Fruit fly (Drosophila melanogaster) whole organism, adult: ENCODE data around the gene lmd.

Source experiments
- CG11617 ChIP-seq: fragments of 200-800 bp; sonication (Bioruptor generic); optimal IDR thresholded peaks from 2 replicates; lab custom pipeline; 2017; ENCODE audit warnings: mild to moderate bottlenecking, missing biosample characterization, missing genetic modification reagents, missing genetic modification characterization
- CG12768 ChIP-seq: fragments of 200-800 bp; sonication (Bioruptor generic); optimal IDR thresholded peaks from 2 replicates; lab custom pipeline; 2017; ENCODE audit warnings: missing biosample characterization, missing genetic modification characterization, mild to moderate bottlenecking, moderate library complexity, missing genetic modification reagents
- CG14711 ChIP-seq: fragments of 200-800 bp; sonication (Bioruptor generic); optimal IDR thresholded peaks from 2 replicates; lab custom pipeline; 2018; ENCODE audit warnings: missing biosample characterization, mild to moderate bottlenecking, missing genetic modification characterization, moderate library complexity
- CG1620 ChIP-seq: fragments of 200-800 bp; sonication (Bioruptor generic); optimal IDR thresholded peaks from 2 replicates; lab custom pipeline; 2016; ENCODE audit warnings: missing biosample characterization, missing genetic modification characterization
- CG33017 ChIP-seq: fragments of 200-800 bp; sonication (Bioruptor generic); optimal IDR thresholded peaks from 2 replicates; lab custom pipeline; 2018; ENCODE audit warnings: missing biosample characterization, mild to moderate bottlenecking, missing genetic modification characterization, moderate library complexity
- CG5204 ChIP-seq: fragments of 200-800 bp; sonication (Bioruptor generic); optimal IDR thresholded peaks from 2 replicates; lab custom pipeline; 2016; ENCODE audit warnings: missing biosample characterization, missing genetic modification characterization
- CG7045 ChIP-seq: fragments of 200-800 bp; sonication (Bioruptor generic); optimal IDR thresholded peaks from 2 replicates; lab custom pipeline; 2017; ENCODE audit warnings: missing biosample characterization, mild to moderate bottlenecking, missing genetic modification characterization
- CG7101 ChIP-seq: fragments of 200-800 bp; sonication (Bioruptor generic); optimal IDR thresholded peaks from 2 replicates; lab custom pipeline; 2018; ENCODE audit warnings: missing biosample characterization, mild to moderate bottlenecking, missing genetic modification characterization, moderate library complexity
- Clk ChIP-seq: fragments of 200-800 bp; sonication (Bioruptor generic); optimal IDR thresholded peaks from 2 replicates; lab custom pipeline; 2017; ENCODE audit warnings: missing biosample characterization, missing genetic modification characterization
- Crg-1 ChIP-seq: fragments of 200-800 bp; sonication (Bioruptor generic); optimal IDR thresholded peaks from 2 replicates; lab custom pipeline; 2016; ENCODE audit warnings: missing biosample characterization, missing genetic modification characterization
- Hr96 ChIP-seq: fragments of 200-800 bp; sonication (Bioruptor generic); optimal IDR thresholded peaks from 2 replicates; lab custom pipeline; 2016; ENCODE audit warnings: missing biosample characterization, missing genetic modification characterization
- Mnt ChIP-seq: fragments of 200-800 bp; sonication (Bioruptor generic); optimal IDR thresholded peaks from 2 replicates; lab custom pipeline; 2016; ENCODE audit warnings: missing biosample characterization, mild to moderate bottlenecking, missing genetic modification characterization
- bab1 ChIP-seq: fragments of 200-800 bp; sonication (Bioruptor generic); optimal IDR thresholded peaks from 3 replicates; lab custom pipeline; 2019; ENCODE audit warnings: missing biosample characterization, mild to moderate bottlenecking, missing genetic modification characterization, moderate library complexity
- cic ChIP-seq: fragments of 200-800 bp; sonication (Bioruptor generic); optimal IDR thresholded peaks from 2 replicates; lab custom pipeline; 2017; ENCODE audit warnings: missing biosample characterization, mild to moderate bottlenecking, missing genetic modification characterization, moderate library complexity
- cnc ChIP-seq, 2 experiments: fragments of >200 bp; optimal IDR thresholded peaks; 2 replicates each; lab custom pipeline; 2017
- kay ChIP-seq: fragments of 200-800 bp; sonication (Bioruptor generic); peaks from one replicate; lab custom pipeline; 2016; ENCODE audit warnings: missing biosample characterization, missing genetic modification characterization, borderline replicate concordance
- ovo ChIP-seq: fragments of 200-800 bp; sonication (Bioruptor generic); optimal IDR thresholded peaks from 2 replicates; lab custom pipeline; 2016; ENCODE audit warnings: missing biosample characterization, missing genetic modification characterization
- pad ChIP-seq: fragments of 200-800 bp; sonication (Bioruptor generic); optimal IDR thresholded peaks from 3 replicates; lab custom pipeline; 2017; ENCODE audit warnings: missing biosample characterization, missing genetic modification characterization, mild to moderate bottlenecking, moderate library complexity, missing genetic modification reagents
- tj ChIP-seq: fragments of 200-800 bp; sonication (Bioruptor generic); optimal IDR thresholded peaks from 3 replicates; lab custom pipeline; 2017; ENCODE audit warnings: missing biosample characterization, mild to moderate bottlenecking, missing genetic modification characterization, moderate library complexity
- toe ChIP-seq: fragments of 200-800 bp; sonication (Bioruptor generic); optimal IDR thresholded peaks from 2 replicates; lab custom pipeline; 2016; ENCODE audit warnings: missing biosample characterization, missing genetic modification characterization

lmd gene

DNA sequence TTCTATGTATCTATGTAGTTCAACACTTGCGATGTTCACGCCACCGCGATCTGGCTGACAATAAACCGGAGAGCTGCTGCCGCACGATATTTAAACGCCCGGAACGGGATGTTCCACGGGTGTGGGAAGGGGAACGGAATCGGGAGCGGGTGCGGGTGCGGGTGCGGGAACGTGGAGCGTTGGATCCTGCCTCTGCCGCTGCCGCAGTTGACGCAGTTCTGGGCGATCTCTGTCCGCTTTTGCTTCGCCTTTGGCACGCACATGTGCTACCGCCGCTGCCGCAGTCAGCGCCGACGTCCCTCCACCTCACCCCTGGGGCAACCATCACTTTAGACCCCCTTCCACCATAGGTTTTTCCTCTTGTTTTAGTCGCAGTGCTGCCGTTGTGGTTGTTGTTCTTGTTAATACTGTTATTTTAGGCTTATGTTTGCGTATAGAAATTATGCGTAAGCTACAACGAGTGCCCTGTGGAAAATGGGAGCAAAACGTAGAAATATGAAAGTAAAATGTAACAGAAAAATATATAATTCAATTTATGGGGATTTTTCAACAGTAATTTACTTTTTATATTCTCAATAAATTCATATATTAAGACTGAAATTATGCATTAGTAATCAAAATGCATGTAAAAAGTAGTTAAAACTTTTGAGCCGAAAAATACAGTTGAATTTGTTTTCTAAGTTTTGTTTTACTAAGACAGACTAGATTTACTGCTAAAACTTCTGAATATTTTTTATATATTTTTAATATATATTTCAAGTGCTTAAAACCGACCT, at the start of gene lmd:
TSS of gene lmd (minus strand) at position 62 of the 776 bp plus-strand sequence.
- TF ChIP-seq Mnt (GFP tag; lab: Kevin White, UChicago) (no peak), CG11617 (GFP tag; lab: Kevin White, UChicago) (no peak), tj (GFP tag; lab: Kevin White, UChicago) (no peak), cic (GFP tag; lab: Kevin White, UChicago) (no peak), bab1 (no peak), kay (GFP tag; lab: Kevin White, UChicago) (no peak), CG1620 (no peak), pad (GFP tag; lab: Kevin White, UChicago) (no peak), toe (GFP tag; lab: Kevin White, UChicago) (no peak), CG7045 (GFP tag; lab: Kevin White, UChicago) (no peak), CG5204 (GFP tag; lab: Kevin White, UChicago) (no peak), CG14711 (tag; lab: Kevin White, UChicago) (no peak), Crg-1 (GFP tag; lab: Kevin White, UChicago) (no peak), ovo (no peak), Hr96 (GFP tag; lab: Kevin White, UChicago) (no peak), CG12768 (GFP tag; lab: Kevin White, UChicago) (no peak), CG7101 (tag; lab: Kevin White, UChicago) (no peak), Clk (no peak), CG33017 (tag; lab: Kevin White, UChicago) (no peak)

- no peak for TF ChIP-seq Mnt (GFP tag; lab: Kevin White, UChicago)
- no peak for TF ChIP-seq ovo
- no peak for TF ChIP-seq CG7045 (GFP tag; lab: Kevin White, UChicago)
- TF ChIP-seq CG12768 (GFP tag; lab: Kevin White, UChicago), result no peak
- no peak for TF ChIP-seq bab1
- no peak for TF ChIP-seq cic (GFP tag; lab: Kevin White, UChicago)
- no peak for TF ChIP-seq Clk
- no peak for TF ChIP-seq toe (GFP tag; lab: Kevin White, UChicago)
- no peak for TF ChIP-seq CG11617 (GFP tag; lab: Kevin White, UChicago)
- no peak for TF ChIP-seq pad (GFP tag; lab: Kevin White, UChicago)
- no peak for TF ChIP-seq CG14711 (tag; lab: Kevin White, UChicago)
- no peak for TF ChIP-seq kay (GFP tag; lab: Kevin White, UChicago)
- no peak for TF ChIP-seq Crg-1 (GFP tag; lab: Kevin White, UChicago)
Observed at dm6 chr3R:23074480-23074879, 48.0 kb upstream of the lmd start.

DNA sequence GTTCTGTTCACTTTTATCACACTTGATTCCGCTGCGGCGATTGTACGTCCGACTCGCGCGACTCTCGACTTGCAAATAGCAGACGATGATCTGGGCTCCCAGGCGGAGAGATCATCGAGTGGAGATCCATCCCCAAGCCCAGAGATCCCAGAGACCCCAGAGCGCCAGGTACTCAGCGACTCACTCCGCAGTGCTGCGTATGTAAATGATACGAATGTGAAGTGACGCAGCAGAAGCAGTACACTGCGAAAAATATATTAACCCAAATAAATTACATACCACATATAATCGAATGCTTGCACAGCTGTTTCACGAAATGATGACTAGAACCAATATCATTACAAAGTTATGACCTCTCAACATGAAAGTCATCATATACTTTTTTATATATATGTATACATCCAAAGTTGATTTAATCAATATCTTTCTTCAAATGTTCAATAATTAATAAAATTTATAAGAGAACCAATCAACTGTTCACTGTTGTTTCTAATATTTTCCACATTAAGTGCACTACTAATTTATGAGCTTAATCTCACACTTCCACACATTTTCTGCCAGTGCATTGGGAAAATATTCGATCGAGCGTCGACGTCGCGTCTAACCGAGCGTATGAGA, 40.8 kb upstream of the lmd start, which contains the start of gene CG17111:
TSS of gene CG17111 (minus strand) at position 51 of the 618 bp plus-strand sequence.
- TF ChIP-seq cic (GFP tag; lab: Kevin White, UChicago) (no peak), CG5204 (GFP tag; lab: Kevin White, UChicago) (peak; percentile 74), CG14711 (tag; lab: Kevin White, UChicago) (peak; percentile 3), Crg-1 (GFP tag; lab: Kevin White, UChicago) (no peak), tj (GFP tag; lab: Kevin White, UChicago) (peak; percentile 39), CG7101 (tag; lab: Kevin White, UChicago) (peak; percentile 54), Mnt (GFP tag; lab: Kevin White, UChicago) (no peak), toe (GFP tag; lab: Kevin White, UChicago) (peak; percentile 63), bab1 (no peak), Clk (peak; percentile 60), ovo (no peak), CG11617 (GFP tag; lab: Kevin White, UChicago) (peak; percentile 76), CG33017 (tag; lab: Kevin White, UChicago) (peak; percentile 59), CG7045 (GFP tag; lab: Kevin White, UChicago) (peak; percentile 76), CG1620 (no peak), pad (GFP tag; lab: Kevin White, UChicago) (peak; percentile 30), kay (GFP tag; lab: Kevin White, UChicago) (peak; percentile 69), Hr96 (GFP tag; lab: Kevin White, UChicago) (peak; percentile 25), cnc (optimal IDR thresholded peaks at IDR 0.05; lab: Kevin White, UChicago) (peak in 1 of 2 experiments; percentile 77), CG12768 (GFP tag; lab: Kevin White, UChicago) (peak; percentile 71)

DNA sequence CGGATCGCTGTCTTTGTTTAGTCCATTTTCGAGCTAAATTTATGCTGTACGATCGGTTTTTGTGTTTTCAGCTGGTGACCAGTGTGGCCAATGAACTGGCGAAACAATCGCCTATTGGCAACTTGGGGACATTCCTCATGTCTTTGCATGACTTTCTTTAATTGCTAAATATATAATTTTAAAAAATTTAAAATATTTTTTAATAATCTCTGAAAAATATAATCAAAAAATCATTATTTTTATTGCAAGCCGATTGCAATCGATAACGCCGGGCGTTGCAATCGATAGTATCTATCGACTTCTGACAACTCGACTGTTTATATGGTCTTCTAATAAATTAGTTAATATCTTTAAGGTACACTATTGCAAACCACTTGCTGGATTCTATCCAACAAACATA, 34.7 kb upstream of the lmd start, which contains the start of the genes sav and Ublcp1:
TSS of gene sav (minus strand) at position 96 of the 400 bp plus-strand sequence.
TSS of gene Ublcp1 (plus strand) at position 285 of the 400 bp plus-strand sequence.
- TF ChIP-seq ovo (no peak), cnc (optimal IDR thresholded peaks at IDR 0.05; lab: Kevin White, UChicago) (no peak), CG7045 (GFP tag; lab: Kevin White, UChicago) (no peak), CG33017 (tag; lab: Kevin White, UChicago) (peak; percentile 10), CG1620 (no peak), cic (GFP tag; lab: Kevin White, UChicago) (no peak), Clk (no peak), bab1 (no peak), CG14711 (tag; lab: Kevin White, UChicago) (peak; percentile 58), toe (GFP tag; lab: Kevin White, UChicago) (no peak), CG5204 (GFP tag; lab: Kevin White, UChicago) (no peak), CG7101 (tag; lab: Kevin White, UChicago) (peak; percentile 4), kay (GFP tag; lab: Kevin White, UChicago) (no peak), Hr96 (GFP tag; lab: Kevin White, UChicago) (no peak), CG11617 (GFP tag; lab: Kevin White, UChicago) (peak; percentile 9), Mnt (GFP tag; lab: Kevin White, UChicago) (no peak), CG12768 (GFP tag; lab: Kevin White, UChicago) (no peak), pad (GFP tag; lab: Kevin White, UChicago) (no peak), tj (GFP tag; lab: Kevin White, UChicago) (peak; percentile 43), Crg-1 (GFP tag; lab: Kevin White, UChicago) (peak; percentile 0)
